Worm (Caenorhabditis elegans): ENCODE measurements around the gene pmp-1.

DNA sequence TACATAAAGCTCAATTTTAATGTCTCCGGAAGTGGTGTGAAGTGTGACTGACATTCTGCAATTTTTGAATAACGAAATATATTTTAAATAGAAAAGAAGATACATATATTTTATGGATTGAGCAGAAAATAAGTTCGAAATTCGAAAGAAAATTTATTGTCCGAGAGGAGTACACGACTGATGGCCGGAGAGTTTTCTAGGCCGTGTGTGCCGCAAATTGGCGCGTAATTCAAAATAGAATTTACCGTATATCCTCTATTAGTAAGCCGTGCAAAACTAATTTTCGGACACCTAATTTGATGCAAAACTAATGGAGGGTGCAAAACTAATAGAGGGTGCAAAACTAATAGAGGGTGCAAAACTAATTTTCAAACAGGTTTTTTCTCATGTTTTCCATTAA, 29.8 kb upstream of the pmp-1 start, which contains the start of gene cyn-10:
- TF ChIP-seq dao-5 (tag; optimal IDR thresholded peaks at IDR 0.05) (no peak), him-1 (tag; optimal IDR thresholded peaks at IDR 0.05) (peak; percentile 42), W03F9.2 (tag; optimal IDR thresholded peaks at IDR 0.05) (peak; percentile 15)
